Fruit fly (Drosophila melanogaster) S2 (cell line): Measurements from ENCODE around the gene CG6026.
A peak's percentile ranks its signal among the peaks of the same experiment; 100 is the strongest.

ENCODE experiments used
- CG8478 ChIP-seq: fragments of >200 bp; optimal IDR thresholded peaks from 2 replicates; lab custom pipeline; 2018
- CTCF ChIP-seq, 2 experiments: fragments of >200 bp; optimal IDR thresholded peaks; 2 replicates each; lab custom pipeline; 2018

CG6026 gene

dm6 chr3R:18998370-18998769, 35.0 kb upstream of the CG6026 start:
- no peak for TF ChIP-seq CTCF (optimal IDR thresholded peaks at IDR 0.05; lab: Kevin White, UChicago)
- TF ChIP-seq CG8478 (lab: Kevin White, UChicago): no peak

dm6 chr3R:18999906-19000451, 33.4 kb upstream of the CG6026 start:
- TF ChIP-seq CTCF (optimal IDR thresholded peaks at IDR 0.05; lab: Kevin White, UChicago): no peak
- TF ChIP-seq CG8478 (lab: Kevin White, UChicago): no peak

DNA sequence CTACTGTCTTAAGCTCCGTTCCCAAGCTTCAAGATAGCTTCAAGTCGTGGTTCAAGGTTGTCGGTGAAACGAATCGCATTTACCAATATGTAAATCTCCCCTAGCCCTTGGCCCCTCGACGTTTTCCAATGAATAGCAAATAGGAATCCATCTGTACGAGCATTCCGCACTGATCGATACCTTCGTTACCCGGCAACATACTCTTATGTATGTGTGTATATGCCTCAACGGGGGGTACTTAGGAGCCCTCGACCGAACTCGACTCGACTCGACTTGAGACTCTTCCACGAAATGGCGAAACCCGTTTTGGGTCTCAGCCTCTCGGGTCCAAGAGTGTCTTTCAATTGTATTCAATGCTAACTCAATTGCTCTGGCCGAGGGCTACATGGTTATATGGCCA, 31.6 kb upstream of the CG6026 start:
- no peak for TF ChIP-seq CG8478 (lab: Kevin White, UChicago)
- TF ChIP-seq CTCF (optimal IDR thresholded peaks at IDR 0.05; lab: Kevin White, UChicago): no peak

dm6 chr3R:19010923-19011322, 22.4 kb upstream of the CG6026 start:
- TF ChIP-seq CG8478 (lab: Kevin White, UChicago) (no peak), CTCF (optimal IDR thresholded peaks at IDR 0.05; lab: Kevin White, UChicago) (no peak)

dm6 chr3R:19011885-19012284, 21.5 kb upstream of the CG6026 start:
- TF ChIP-seq CTCF (optimal IDR thresholded peaks at IDR 0.05; lab: Kevin White, UChicago) (no peak), CG8478 (lab: Kevin White, UChicago) (no peak)

DNA sequence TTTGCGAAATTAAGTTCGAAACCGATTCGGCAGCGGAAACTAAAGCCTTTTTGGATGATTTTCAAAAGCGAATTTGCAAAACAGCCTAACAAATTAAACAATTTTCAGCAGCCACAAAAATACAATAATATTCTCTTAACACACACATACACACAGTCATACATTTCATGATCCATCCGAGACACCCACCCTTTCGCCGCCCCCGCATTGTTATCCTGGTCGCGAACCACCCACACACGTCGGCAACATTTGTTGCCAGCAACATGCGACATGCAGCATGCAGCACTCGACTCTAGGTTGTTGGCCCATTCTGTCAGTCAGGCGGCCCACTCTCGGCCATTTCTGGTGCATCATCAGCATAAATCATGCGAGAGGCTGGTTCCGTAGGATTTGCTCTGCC, 19.3 kb upstream of the CG6026 start:
- TF ChIP-seq CTCF (optimal IDR thresholded peaks at IDR 0.05; lab: Kevin White, UChicago) (peak; percentile 52 to 56), CG8478 (lab: Kevin White, UChicago) (no peak)

DNA sequence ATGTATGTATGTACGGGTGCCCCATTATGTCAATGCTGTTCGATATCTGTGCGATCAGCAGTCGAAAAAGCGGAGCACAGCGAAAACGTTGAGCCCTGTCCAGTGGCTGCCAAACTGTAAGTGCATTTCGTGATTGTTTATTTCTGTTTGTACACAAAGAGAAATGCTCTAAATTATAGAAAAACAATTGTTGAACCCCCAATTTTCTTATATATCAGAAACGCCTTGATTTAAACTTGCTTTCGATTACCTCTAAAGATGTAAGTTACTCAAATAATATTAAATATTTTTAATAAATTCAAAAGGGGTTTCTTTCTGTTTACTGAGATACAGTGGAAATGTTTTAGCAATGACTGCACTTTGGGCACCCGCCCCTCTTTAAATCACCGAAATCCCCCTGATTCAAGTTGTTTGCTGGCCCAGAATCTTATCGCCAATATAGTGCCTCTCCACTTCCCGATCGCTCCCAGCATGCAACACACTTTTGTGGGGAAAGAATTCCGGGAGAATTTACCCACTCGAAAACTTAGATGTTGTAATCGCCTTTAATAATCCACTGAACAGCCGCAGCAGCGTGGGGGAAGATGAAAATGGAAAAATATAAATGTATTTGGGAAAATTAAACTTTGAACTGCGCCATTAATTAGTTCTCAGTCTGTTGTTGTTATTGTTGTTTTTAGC, 18.5 kb upstream of the CG6026 start:
- TF ChIP-seq CTCF (optimal IDR thresholded peaks at IDR 0.05; lab: Kevin White, UChicago) (no peak), CG8478 (lab: Kevin White, UChicago) (no peak)

- no peak for TF ChIP-seq CTCF (optimal IDR thresholded peaks at IDR 0.05; lab: Kevin White, UChicago)
- TF ChIP-seq CG8478 (lab: Kevin White, UChicago): no peak
Observed at dm6 chr3R:19015423-19015810, 17.9 kb upstream of the CG6026 start.

DNA sequence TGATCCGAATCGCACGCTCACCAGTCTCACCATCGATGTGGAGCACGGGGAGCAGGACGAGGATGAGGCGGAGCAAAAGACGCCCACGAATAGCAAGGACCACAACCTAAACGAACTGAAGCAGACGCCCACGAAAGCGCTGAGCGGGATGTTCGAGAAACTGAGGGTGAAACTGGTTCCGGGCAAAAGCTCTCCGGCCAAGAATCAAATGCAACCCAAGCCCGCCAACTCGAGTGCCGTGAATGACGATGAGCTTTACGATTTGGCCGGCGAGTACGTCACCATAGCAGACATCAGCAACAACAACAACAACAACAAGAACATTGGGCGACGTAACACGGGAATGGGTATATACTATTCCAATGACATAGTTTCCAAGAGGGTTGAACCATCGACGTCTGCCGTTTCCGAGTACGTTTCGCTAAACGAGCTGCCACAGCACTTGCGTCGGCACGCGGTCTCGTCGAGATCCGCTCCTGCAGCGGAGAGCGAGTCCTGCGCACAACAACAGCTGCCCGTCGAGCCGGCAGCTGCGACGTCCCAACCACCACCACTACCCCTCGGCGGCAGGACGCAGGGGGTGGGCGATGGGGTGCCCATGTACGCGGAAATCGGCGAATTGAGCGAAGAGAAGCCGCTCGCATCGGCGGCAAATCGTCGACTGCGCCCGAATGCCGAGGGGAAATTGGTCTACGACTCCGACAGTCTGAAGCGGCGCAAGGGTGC, 15.9 kb upstream of the CG6026 start:
- TF ChIP-seq CG8478 (lab: Kevin White, UChicago): no peak
- no peak for TF ChIP-seq CTCF (optimal IDR thresholded peaks at IDR 0.05; lab: Kevin White, UChicago)

DNA sequence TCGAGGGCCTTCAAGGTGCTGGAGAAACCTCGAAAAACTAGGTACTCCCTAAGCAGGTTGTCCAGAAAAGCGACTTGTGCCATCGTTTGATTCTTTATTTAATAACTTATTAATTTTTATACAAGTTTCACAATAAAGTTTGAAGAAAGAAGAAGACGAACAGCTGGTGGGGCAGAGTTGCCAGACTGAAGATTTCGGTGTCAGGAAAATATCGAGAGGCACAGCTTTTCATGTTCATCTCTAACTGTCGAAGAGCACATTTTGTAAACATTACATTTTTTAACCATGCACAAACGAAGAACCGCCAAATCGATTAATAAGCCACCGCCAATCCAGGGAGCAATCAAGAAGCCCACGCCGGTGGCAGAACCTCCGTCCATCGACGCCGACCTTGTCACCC, 9.5 kb upstream of the CG6026 start, which contains the start of the genes CG6005 and CG14286:
Gene CG6005 (minus strand): TSS at position 169 of the 400 bp plus-strand sequence.
Gene CG14286 (plus strand): TSS at position 231 of the 400 bp plus-strand sequence.
- TF ChIP-seq CG8478 (lab: Kevin White, UChicago) (no peak), CTCF (optimal IDR thresholded peaks at IDR 0.05; lab: Kevin White, UChicago) (no peak)

DNA sequence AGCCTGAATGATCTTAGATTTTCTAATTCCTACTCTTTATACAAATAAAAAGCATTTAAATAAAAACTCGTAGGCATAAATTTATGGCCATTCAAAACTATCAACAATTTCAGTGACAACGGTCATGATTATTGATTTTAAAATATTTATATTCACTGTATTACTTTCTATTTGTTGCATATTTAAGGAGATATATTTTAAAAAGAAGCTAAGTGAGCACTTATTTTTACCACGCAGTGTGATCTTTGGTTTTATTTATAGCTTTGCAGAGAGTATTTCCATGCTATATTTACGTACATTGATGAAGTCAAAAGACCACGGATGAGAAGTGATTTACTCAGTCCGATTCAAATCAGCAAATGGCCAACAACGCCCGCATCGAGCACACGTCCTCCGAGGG, 8.6 kb upstream of the CG6026 start, which contains the start of gene CG14285:
Gene CG14285 (plus strand): TSS at position 339 of the 400 bp plus-strand sequence.
- TF ChIP-seq CTCF (optimal IDR thresholded peaks at IDR 0.05; lab: Kevin White, UChicago) (no peak), CG8478 (lab: Kevin White, UChicago) (no peak)

- TF ChIP-seq CTCF (optimal IDR thresholded peaks at IDR 0.05; lab: Kevin White, UChicago) (no peak), CG8478 (lab: Kevin White, UChicago) (no peak)
Observed at dm6 chr3R:19027165-19027564, 6.2 kb upstream of the CG6026 start, which contains the start of gene NP15.6. Gene NP15.6, plus strand, starts transcription at chr3R:19027368.

DNA sequence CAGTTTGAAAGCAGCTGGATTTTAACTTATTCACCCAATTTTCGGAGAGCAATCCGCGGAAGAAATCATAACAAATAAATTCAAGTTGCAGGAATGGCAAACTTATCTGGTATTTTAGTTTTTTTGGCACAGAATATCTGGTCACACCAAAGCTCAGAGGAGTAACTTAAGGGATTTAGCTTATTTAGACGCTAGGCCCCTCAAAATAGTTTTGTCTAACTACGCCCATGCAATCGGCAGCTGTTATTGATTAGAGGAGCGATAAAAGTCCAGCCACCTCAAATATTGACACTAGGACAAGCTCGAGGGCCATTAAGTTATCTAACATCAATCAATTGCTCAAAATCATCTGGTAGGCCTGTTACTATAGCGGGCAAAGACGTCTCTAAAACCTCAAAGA, 4.6 kb upstream of the CG6026 start, which contains the start of the genes GatA and P5cr:
Gene GatA (minus strand): TSS at position 100 of the 400 bp plus-strand sequence.
Gene P5cr (plus strand): TSS at position 174 of the 400 bp plus-strand sequence.
- TF ChIP-seq CTCF (optimal IDR thresholded peaks at IDR 0.05; lab: Kevin White, UChicago) (no peak), CG8478 (lab: Kevin White, UChicago) (no peak)

DNA sequence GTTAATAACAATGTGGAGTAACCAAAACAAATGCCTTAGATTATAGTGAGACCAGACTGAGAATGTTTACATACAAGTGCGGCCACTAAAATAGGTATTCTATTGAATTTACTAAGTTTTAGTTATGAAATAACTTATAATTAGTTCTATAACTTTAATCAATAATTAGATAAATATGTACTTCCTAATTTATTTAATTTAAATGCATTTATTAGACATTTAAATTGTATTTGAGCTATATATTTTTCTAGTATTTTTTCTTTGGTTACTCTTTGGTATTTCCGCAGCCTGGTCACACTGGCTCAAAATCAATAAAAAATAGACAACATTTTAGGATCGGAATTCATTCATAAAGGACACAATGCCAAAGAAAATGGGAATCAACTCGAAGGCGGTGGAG, 2.1 kb upstream of the CG6026 start, which contains the start of the genes Prp18 and CG6013:
Gene Prp18 (minus strand): TSS at position 62 of the 400 bp plus-strand sequence.
Gene CG6013 (plus strand): TSS at position 294 of the 400 bp plus-strand sequence.
- TF ChIP-seq CG8478 (lab: Kevin White, UChicago) (no peak), CTCF (optimal IDR thresholded peaks at IDR 0.05; lab: Kevin White, UChicago) (no peak)
